Fruit fly (Drosophila melanogaster): ENCODE data around the gene dlp.

Gene dlp

dm6 chr3L:14635564-14635937 is 3.1 kb downstream of the dlp start:
- TF ChIP-seq noc (tag; optimal IDR thresholded peaks at IDR 0.05) = no peak

DNA sequence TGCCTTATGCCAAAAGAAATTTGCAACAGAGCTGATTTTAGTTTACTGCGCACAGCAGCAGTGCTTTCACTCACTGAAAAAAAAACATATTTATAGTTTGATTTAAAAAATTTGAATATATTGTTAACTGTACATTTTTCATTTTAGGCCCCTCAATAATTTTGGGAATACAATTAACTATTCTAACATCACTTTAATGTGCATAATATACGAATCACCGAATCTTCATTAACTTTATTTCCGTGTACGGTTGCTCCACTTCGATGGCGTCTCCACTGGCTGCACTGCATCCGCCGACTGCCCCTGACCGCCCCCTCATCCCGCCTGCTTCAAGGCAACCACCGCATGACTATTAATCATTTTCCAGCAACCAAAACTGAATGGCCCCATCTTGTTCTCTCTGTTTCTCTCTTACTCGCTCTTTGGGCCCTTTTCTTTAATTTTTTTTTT is 4.4 kb downstream of the dlp start:
- no peak for TF ChIP-seq noc (tag; optimal IDR thresholded peaks at IDR 0.05)

DNA sequence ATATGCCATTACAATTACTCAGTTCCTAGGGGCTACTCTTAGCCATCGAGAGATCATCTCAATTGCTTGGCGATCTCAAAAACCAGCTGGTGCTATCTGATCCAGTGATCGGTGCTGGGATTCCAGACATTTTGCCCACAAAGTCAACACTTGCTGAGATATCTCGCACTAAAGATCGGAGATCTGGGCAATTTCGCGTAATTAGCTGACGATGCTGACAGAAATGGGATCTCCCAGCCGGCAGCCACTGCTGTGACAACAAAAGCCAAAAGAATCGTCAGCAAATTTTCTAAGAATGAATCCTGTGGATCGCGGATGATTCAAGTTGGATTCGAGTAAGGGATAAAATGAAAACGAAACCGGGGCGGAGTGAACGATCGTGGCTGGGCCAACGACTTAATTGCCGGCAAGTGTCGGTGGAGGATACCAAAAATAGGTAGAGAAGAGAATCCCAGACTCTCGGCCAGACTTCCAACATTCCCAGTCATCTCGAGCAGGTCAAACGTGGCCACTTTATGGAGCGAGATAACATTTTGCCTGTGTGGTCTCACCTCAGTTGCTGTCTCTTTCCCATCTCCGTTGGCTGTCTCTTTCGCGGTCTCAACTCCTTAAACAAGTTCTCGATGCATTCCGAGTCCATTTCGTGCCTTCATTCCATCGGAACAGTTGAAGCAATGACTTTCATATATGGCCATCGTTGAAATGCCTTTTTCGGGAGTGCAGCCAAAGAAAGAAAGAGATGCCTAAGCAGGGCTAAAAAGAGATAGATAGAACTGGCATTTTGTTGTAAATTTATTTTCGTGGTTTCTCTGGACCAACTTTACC is 5.5 kb downstream of the dlp start:
- TF ChIP-seq noc (tag; optimal IDR thresholded peaks at IDR 0.05) = no peak

DNA sequence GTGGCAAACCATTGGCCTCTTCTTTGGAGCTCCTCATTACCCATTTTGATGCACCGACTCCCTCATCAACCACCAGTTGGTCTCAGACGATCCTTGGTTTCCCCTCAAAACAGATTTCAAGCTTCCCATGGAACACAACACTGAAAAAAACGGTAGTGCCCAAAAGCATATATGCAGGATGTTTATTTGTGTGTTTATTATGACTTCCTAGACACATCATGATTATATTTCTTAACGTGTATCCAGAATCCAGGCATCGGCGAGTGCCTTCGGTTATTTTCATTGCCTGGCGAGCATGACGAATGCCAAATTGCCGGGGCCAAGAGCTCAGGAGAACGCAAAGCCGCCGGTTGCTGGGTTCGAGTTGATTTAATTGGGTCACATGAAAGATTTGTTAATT is 7.4 kb downstream of the dlp start:
- no peak for TF ChIP-seq noc (tag; optimal IDR thresholded peaks at IDR 0.05)

DNA sequence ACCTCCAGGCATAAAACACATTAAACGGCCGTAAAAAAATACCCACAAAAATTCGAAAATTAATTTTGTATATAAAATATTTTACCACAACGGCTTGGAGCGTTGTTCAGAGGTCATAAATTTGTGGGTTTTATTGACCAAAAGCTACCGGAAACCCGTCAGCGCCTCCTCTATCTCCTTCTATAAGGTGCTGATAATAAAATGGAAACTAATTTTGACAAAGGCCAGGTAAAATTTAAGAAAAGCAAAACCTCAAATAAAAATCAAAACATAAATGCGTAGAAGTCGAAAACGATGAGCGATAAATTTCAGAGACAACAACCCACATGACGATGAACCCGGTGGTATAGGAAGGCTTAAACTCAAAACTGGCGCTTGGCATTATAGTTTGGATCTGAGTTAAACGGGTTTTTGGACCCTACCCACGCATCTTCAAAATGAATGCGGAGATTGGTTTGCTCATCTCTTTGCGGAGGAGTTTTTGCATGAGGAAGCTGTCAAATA is 8.5 kb downstream of the dlp start:
- TF ChIP-seq noc (tag; optimal IDR thresholded peaks at IDR 0.05) = peak; percentile 13

dm6 chr3L:14641969-14642485 is 9.6 kb downstream of the dlp start:
- no peak for TF ChIP-seq noc (tag; optimal IDR thresholded peaks at IDR 0.05)

DNA sequence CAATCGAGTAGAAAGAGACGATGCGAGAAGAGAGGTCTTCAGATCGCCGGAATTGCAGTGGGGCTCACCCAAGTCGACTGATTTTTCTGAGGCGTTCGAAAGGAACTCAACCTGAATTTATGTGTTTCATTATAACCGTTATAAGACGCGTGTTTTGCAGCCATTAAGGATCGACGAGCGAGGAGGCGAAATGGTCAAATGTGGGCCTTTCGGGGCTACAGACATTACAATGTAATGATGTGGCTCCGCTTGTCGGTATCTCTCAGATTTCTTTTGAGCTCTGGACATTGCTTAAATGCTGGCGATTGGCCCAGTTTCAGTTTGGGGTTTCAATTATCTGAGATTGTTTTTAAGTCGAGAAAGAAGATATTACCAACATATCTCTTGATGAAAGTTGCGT is 10.4 kb downstream of the dlp start:
- no peak for TF ChIP-seq noc (tag; optimal IDR thresholded peaks at IDR 0.05)

DNA sequence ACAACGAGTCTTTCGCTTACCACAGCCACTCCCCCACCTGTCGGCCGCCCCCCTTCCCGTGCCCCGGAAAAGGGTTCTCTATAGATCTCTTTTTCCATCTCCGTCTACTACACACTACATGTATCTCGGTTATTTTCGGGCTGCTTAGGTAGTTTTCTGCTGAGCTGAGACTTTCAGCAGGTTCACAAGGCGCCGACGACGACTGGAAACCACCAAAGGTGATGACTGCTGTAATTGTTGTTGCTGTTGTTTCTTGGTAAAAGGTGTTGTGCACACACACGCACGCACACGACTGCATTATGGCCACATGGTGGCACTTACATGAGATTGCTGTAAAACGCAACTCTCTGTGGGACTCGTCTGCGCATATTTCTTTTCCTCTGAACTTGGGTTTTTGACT is 11.3 kb downstream of the dlp start:
- TF ChIP-seq noc (tag; optimal IDR thresholded peaks at IDR 0.05) = no peak

DNA sequence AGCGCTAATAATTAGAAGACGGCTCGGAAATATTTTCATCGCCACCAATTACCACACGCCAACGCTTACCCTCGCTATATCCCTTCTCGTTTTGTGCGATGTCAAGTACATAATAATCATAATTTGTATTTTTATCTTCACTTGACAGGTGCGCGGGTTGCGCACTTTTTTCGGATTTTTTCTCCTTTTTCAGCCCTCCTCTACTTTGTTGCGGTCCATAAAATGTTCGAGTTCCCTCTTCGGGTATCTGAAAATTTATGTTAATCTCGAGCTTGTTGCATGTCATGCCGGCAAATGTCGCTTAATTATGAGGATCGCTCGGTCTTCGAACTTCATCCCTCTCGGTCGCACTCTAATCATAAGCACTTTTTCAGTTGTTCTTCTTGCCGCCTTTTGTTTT is 12.7 kb downstream of the dlp start:
- TF ChIP-seq noc (tag; optimal IDR thresholded peaks at IDR 0.05) = no peak

DNA sequence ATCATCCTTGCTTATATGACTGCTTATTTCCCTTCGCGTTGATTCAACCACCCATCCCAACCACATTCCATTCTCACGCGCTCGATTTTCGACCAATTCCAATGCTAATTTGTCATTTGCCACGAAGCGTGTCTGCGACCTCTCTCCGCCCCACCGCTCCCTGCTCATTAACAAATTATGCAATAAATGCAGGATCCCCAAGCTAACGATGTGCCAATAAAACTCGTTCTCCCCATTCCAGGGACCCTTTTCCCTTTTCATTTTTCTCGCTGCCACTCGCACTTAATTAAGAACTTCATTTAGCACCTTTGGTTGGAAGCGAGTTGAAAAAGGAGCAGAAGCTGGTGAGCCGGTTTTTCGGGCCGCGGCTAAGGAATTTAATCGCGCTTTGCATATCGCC is 13.5 kb downstream of the dlp start:
- TF ChIP-seq noc (tag; optimal IDR thresholded peaks at IDR 0.05) = no peak

dm6 chr3L:14647210-14647869 is 14.9 kb downstream of the dlp start:
- no peak for TF ChIP-seq noc (tag; optimal IDR thresholded peaks at IDR 0.05)

- TF ChIP-seq noc (tag; optimal IDR thresholded peaks at IDR 0.05) = no peak
These were observed 16.5 kb downstream of the dlp start for dm6 chr3L:14648922-14649321.

dm6 chr3L:14650348-14650747 is 17.9 kb downstream of the dlp start:
- no peak for TF ChIP-seq noc (tag; optimal IDR thresholded peaks at IDR 0.05)

DNA sequence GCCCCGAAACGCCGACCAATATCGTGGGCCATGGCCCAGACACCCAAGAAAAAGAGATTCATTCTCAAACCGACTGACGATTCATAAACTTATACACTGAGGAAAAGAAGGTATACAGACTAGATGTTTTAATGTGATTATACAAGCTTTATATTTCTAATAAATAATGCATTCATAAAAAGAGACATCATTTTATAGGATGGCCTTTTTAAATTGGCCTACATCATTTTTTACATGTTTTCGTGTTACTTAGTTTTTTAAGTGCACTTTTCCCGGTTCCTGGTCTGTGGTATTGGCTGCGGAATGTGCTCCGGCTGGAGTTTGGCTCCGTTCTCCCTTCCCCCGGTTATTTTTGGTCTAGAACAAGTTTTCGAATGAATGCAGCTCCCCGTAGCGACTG is 20.2 kb downstream of the dlp start:
- TF ChIP-seq noc (tag; optimal IDR thresholded peaks at IDR 0.05) = no peak

dm6 chr3L:14654737-14655136 is 22.3 kb downstream of the dlp start:
- TF ChIP-seq noc (tag; optimal IDR thresholded peaks at IDR 0.05) = no peak

dm6 chr3L:14655178-14655577 is 22.8 kb downstream of the dlp start:
- TF ChIP-seq noc (tag; optimal IDR thresholded peaks at IDR 0.05) = no peak

DNA sequence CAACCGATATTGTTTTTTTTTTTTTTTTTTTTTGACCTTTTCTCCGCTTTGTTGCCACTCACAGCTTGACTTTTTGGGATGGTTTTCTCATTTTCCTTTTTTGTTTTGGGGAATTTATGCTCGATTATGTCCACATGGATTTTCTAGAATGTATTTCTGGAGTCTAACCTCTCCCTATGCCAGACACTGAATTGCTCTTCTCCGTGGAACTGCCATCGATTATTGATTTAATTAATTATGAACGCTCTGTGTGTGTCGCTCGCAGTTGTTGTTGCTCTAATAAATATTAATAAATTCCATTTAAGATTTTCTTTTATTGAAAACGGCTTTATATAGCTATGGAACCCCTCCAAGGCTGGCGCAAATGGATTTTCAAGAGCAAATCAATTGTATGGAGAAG is 23.3 kb downstream of the dlp start:
- no peak for TF ChIP-seq noc (tag; optimal IDR thresholded peaks at IDR 0.05)
